Fruit fly (Drosophila melanogaster) whole organism, embryonic: ENCODE data around the gene dgt2.

ENCODE experiments used
- Atf-2 ChIP-seq: fragments of 200-800 bp; sonication (Bioruptor generic); optimal IDR thresholded peaks from 2 replicates; lab custom pipeline; 2016; ENCODE audit warnings: missing biosample characterization, missing genetic modification characterization
- Atf3 ChIP-seq: fragments of 200-800 bp; sonication (Bioruptor generic); optimal IDR thresholded peaks from 3 replicates; lab custom pipeline; 2016; ENCODE audit warnings: missing biosample characterization, missing genetic modification characterization
- Blimp-1 ChIP-seq: fragments of 200-800 bp; sonication (Bioruptor generic); optimal IDR thresholded peaks from 3 replicates; lab custom pipeline; 2018; ENCODE audit warnings: missing biosample characterization, missing genetic modification characterization, mild to moderate bottlenecking, moderate library complexity, missing genetic modification reagents
- CG14441 ChIP-seq: fragments of 200-800 bp; sonication (Bioruptor generic); IDR thresholded peaks from 2 replicates; pipeline ENCODE4 v1.3.6; 2022; ENCODE audit warnings: missing biosample characterization, missing genetic modification characterization
- CG15269 ChIP-seq: fragments of 200-800 bp; sonication (Bioruptor generic); optimal IDR thresholded peaks from 2 replicates; lab custom pipeline; 2018; ENCODE audit warnings: missing biosample characterization, mild to moderate bottlenecking, missing genetic modification characterization, moderate library complexity
- CG30431 ChIP-seq: fragments of 200-800 bp; sonication (Bioruptor generic); optimal IDR thresholded peaks from 2 replicates; lab custom pipeline; 2017; ENCODE audit warnings: missing biosample characterization, missing genetic modification characterization
- CG7745 ChIP-seq: fragments of 200-800 bp; sonication (Bioruptor generic); optimal IDR thresholded peaks from 2 replicates; lab custom pipeline; 2018; ENCODE audit warnings: missing biosample characterization, mild to moderate bottlenecking, missing genetic modification characterization, moderate library complexity
- CG7963 ChIP-seq: fragments of 200-800 bp; sonication (Bioruptor generic); IDR thresholded peaks from 3 replicates; pipeline ENCODE4 v1.3.6; 2022; ENCODE audit warnings: missing biosample characterization, missing genetic modification characterization; ENCODE audit not compliant: partially characterized antibody
- Hr3 ChIP-seq: fragments of 200-800 bp; sonication (Bioruptor generic); optimal IDR thresholded peaks from 3 replicates; lab custom pipeline; 2016; ENCODE audit warnings: missing biosample characterization, missing genetic modification characterization
- Myb ChIP-seq: fragments of 200-800 bp; sonication (Bioruptor generic); optimal IDR thresholded peaks from 2 replicates; lab custom pipeline; 2016; ENCODE audit warnings: missing biosample characterization, missing genetic modification characterization
- NfI ChIP-seq: fragments of 200-800 bp; sonication (Bioruptor generic); optimal IDR thresholded peaks from 3 replicates; lab custom pipeline; 2018; ENCODE audit warnings: missing biosample characterization, mild to moderate bottlenecking, missing genetic modification characterization, moderate library complexity
- Oaz ChIP-seq: fragments of 200-800 bp; sonication (Bioruptor generic); IDR thresholded peaks from 2 replicates; pipeline ENCODE4 v1.3.6; 2022; ENCODE audit warnings: missing biosample characterization, missing genetic modification characterization

DNA sequence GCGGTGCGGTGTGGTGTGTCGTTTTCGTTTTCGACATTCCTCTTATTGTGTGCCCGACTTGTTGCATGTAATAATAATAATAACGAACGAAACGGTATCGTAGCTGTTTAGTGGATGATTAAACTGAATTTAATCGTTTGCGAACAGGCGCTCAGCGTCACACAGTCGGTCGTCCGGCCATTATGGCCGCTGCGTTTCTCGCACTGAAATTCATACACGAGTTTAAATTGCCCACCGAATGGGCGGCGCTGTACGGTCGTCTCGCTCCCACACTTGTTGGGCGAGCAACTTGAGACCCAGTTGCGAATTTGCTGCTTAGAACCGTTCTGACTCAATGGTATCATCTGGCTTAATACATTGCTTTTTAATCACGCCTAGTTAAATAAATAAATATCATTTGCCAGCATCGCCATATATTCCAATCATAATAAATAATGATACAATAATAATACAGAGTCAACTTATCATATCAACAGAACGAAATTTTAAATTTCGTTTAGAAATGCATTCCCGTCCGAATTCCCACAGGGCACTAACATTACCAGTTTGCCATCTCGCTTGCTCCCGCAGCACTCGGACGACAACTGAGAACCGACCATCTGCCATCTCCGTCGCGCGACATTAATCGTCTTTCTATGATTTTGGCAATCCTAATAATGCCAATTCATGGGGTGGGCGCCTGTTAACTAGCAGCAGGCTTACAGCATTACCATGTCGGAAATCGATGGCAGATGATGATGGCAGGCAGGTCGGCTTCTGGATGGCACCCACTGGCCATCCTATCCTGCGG is 21.3 kb downstream of the dgt2 start:
- TF ChIP-seq Blimp-1 (GFP tag; lab: Kevin White, UChicago), result peak; percentile 64
- peak; percentile 95 for TF ChIP-seq CG15269 (tag; lab: Kevin White, UChicago)
- TF ChIP-seq Hr3 (GFP tag; lab: Kevin White, UChicago), result peak; percentile 88
- TF ChIP-seq Atf3 (GFP tag; lab: Kevin White, UChicago), result peak; percentile 53
- TF ChIP-seq CG30431 (GFP tag; lab: Kevin White, UChicago), result peak; percentile 88
- TF ChIP-seq CG7963, result no peak
- no peak for TF ChIP-seq CG14441 (GFP tag; lab: Robert Waterston, UW)
- peak; percentile 95 for TF ChIP-seq NfI (GFP tag; lab: Kevin White, UChicago)
- TF ChIP-seq Atf-2 (GFP tag; lab: Kevin White, UChicago), result peak; percentile 47
- TF ChIP-seq Oaz (GFP tag; lab: Robert Waterston, UW), result no peak
- TF ChIP-seq CG7745 (tag; lab: Kevin White, UChicago), result no peak
- peak; percentile 20 for TF ChIP-seq Myb
